Fruit fly (Drosophila melanogaster): ENCODE measurements around the gene AIF.

Gene AIF

DNA sequence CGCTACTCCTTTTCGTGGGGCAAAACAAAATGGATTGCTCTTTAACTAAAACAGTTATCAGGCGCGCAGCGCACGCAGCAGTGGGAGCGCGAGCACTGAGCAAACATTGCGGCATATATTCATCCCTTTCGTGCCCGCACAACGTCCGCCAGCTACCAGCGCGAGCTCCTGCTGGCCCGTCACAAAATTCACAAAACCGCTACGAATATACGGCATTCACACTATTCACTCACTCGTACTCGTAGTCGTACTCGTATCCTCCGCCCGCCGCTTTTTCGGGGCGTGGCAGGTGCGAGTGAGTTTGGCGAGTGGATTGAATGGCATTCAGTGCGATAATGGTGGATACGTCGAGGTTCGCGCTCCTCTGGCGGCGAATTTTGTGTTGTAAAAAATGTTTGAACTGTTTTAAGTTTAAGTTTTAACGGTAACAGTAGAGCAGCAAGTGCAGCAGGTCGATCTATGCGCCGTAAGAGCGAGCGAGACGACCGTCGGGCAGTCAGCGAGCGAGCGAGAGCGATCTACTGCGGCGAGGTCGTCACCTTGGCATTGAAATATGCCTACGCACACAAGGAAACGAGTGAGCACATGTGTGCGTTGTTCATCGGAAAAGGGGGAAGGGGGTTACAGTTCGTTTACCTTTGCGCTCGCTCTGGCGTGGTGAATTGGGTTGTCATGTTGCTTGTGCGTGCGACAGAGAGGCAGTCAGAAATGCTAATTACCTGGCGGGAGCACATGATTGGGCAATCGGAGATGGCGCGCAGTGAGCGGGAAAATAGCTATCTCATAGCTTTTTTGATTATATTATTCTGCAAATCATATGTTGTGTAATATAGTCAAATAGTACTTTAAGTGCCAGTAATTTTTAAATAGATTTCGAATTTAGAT is 45.3 kb downstream of the AIF start (continued):
- TF ChIP-seq CG10669 (GFP tag; optimal IDR thresholded peaks at IDR 0.05): peak; percentile 9
- TF ChIP-seq CG6808 (GFP tag; optimal IDR thresholded peaks at IDR 0.05): peak; percentile 55
- no peak for TF ChIP-seq CG11902 (GFP tag; optimal IDR thresholded peaks at IDR 0.05)
- peak; percentile 100 for TF ChIP-seq svp (GFP tag)
- peak; percentile 65 for TF ChIP-seq CG16779 (tag; optimal IDR thresholded peaks at IDR 0.05)
- peak; percentile 31 for TF ChIP-seq CG8319 (GFP tag; optimal IDR thresholded peaks at IDR 0.05)
- TF ChIP-seq salr (GFP tag; optimal IDR thresholded peaks at IDR 0.05): peak in 1 of 2 experiments; percentile 77
- TF ChIP-seq lz (GFP tag; optimal IDR thresholded peaks at IDR 0.05): peak; percentile 61
- peak; percentile 32 for TF ChIP-seq CG3919 (GFP tag; optimal IDR thresholded peaks at IDR 0.05)
- peak; percentile 34 for TF ChIP-seq dac (GFP tag; optimal IDR thresholded peaks at IDR 0.05)

DNA sequence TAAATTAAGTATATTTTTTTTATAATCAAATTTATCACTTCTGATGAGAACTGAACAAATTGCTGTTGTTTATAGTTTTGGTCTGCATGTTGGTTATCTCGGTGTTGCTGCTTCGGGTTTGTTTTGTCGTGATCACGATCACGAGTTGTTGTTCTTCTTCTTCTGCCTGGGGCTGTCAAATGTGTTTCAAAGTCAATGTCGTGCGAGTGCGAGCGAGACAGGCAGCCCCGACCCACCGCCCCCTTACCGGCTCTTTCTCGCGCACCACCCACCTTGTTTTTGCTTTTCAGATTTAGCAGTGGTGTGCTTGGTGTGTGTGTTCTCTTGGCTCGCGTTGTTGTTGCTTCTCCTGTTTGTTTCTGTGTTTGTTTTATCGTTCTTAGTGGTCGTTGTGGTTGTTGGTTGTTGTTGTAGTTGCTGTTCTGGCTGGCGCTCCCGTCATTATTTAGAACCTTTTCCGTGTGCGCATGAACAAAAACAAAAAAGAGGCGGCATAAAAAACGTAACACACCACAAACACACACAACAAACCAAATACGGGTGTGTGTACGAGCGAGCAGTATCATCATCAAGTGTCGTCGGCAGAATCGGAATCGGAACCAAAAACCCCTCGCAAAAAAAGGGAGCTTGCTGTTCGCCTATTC is 46.0 kb downstream of the AIF start, which contains the start of gene COX7AL2:
Gene COX7AL2, minus strand, starts transcription at position 438 of the 644 bp plus-strand sequence.
- peak; percentile 48 for TF ChIP-seq CG6276 (GFP tag; optimal IDR thresholded peaks at IDR 0.05)
- peak; percentile 61 for TF ChIP-seq fkh (GFP tag; optimal IDR thresholded peaks at IDR 0.05)
- TF ChIP-seq Hr38 (GFP tag; optimal IDR thresholded peaks at IDR 0.05): no peak
- TF ChIP-seq CG32006 (GFP tag; optimal IDR thresholded peaks at IDR 0.05): peak; percentile 3
- TF ChIP-seq Ets21C (GFP tag; optimal IDR thresholded peaks at IDR 0.05): no peak
- TF ChIP-seq salr (GFP tag; optimal IDR thresholded peaks at IDR 0.05): peak in 1 of 2 experiments; percentile 36
- no peak for TF ChIP-seq dac (GFP tag; optimal IDR thresholded peaks at IDR 0.05)
- no peak for TF ChIP-seq CG11902 (GFP tag; optimal IDR thresholded peaks at IDR 0.05)
- no peak for TF ChIP-seq Eip93F (GFP tag; optimal IDR thresholded peaks at IDR 0.05)
- no peak for TF ChIP-seq pdm3 (GFP tag; optimal IDR thresholded peaks at IDR 0.05)
- TF ChIP-seq CG8632 (GFP tag; optimal IDR thresholded peaks at IDR 0.05): peak; percentile 33
- TF ChIP-seq CG10631 (GFP tag; optimal IDR thresholded peaks at IDR 0.05): peak; percentile 26
- TF ChIP-seq achi (GFP tag; optimal IDR thresholded peaks at IDR 0.05): peak; percentile 22
- TF ChIP-seq spab (GFP tag; optimal IDR thresholded peaks at IDR 0.05): no peak
- TF ChIP-seq fd59A (GFP tag; optimal IDR thresholded peaks at IDR 0.05): peak; percentile 10

DNA sequence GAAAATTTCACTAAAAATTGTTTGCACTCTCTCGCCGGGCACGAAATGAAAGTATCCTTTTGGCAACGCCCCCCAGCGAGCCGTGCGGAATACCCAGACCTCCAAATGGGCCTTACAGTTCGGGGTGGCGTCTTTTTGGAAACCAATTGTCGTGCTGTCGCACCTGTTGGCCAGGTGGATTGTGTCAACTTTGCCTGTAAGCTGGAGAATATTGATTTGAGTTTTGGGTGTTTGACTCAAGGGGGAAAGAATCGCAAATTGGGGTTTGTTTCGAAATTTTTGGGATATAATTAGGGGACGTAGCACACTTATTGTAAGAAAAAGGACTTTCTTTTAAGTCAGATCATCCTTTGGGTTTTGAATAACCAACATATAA is 46.6 kb downstream of the AIF start:
- no peak for TF ChIP-seq acj6 (GFP tag; optimal IDR thresholded peaks at IDR 0.05)
- TF ChIP-seq dsx (GFP tag; optimal IDR thresholded peaks at IDR 0.05; ENCODE audit: poor library complexity, severe bottlenecking): no peak
- peak; percentile 3 for TF ChIP-seq esn (GFP tag; optimal IDR thresholded peaks at IDR 0.05)

- peak; percentile 99 for TF ChIP-seq CG31627 (GFP tag; optimal IDR thresholded peaks at IDR 0.05)
- peak; percentile 94 for TF ChIP-seq dsx (GFP tag; optimal IDR thresholded peaks at IDR 0.05; ENCODE audit: poor library complexity, severe bottlenecking)
- TF ChIP-seq CG11762 (GFP tag; optimal IDR thresholded peaks at IDR 0.05; ENCODE audit: insufficient read depth): peak; percentile 98
- TF ChIP-seq CG11902 (GFP tag; optimal IDR thresholded peaks at IDR 0.05): peak; percentile 98
- peak; percentile 99 for TF ChIP-seq Hr39 (GFP tag; optimal IDR thresholded peaks at IDR 0.05)
- TF ChIP-seq CG10631 (GFP tag; optimal IDR thresholded peaks at IDR 0.05): peak; percentile 99
- peak; percentile 99 for TF ChIP-seq Sox14 (GFP tag; optimal IDR thresholded peaks at IDR 0.05)
- peak; percentile 100 for TF ChIP-seq vri (GFP tag; optimal IDR thresholded peaks at IDR 0.05)
- peak; percentile 99 for TF ChIP-seq acj6 (GFP tag; optimal IDR thresholded peaks at IDR 0.05)
- TF ChIP-seq CG3919 (GFP tag; optimal IDR thresholded peaks at IDR 0.05): peak; percentile 99
- peak; percentile 94 for TF ChIP-seq CG1621 (tag; optimal IDR thresholded peaks at IDR 0.05)
- peak; percentile 99 for TF ChIP-seq Smox (GFP tag; optimal IDR thresholded peaks at IDR 0.05)
- peak; percentile 98 for TF ChIP-seq CG34406 (GFP tag; optimal IDR thresholded peaks at IDR 0.05)
- TF ChIP-seq dac (GFP tag; optimal IDR thresholded peaks at IDR 0.05): peak; percentile 92
- TF ChIP-seq lz (GFP tag; optimal IDR thresholded peaks at IDR 0.05): peak; percentile 99
- peak; percentile 92 to 93 for TF ChIP-seq ss (GFP tag; optimal IDR thresholded peaks at IDR 0.05)
- TF ChIP-seq achi (GFP tag; optimal IDR thresholded peaks at IDR 0.05): peak; percentile 97
- peak; percentile 97 for TF ChIP-seq CG8632 (GFP tag; optimal IDR thresholded peaks at IDR 0.05)
- peak; percentile 51 for TF ChIP-seq Hr38 (GFP tag; optimal IDR thresholded peaks at IDR 0.05)
- TF ChIP-seq fd59A (GFP tag; optimal IDR thresholded peaks at IDR 0.05): peak; percentile 95
- TF ChIP-seq CG7368 (GFP tag; optimal IDR thresholded peaks at IDR 0.05): peak; percentile 94
- peak; percentile 96 for TF ChIP-seq CG6276 (GFP tag; optimal IDR thresholded peaks at IDR 0.05)
- TF ChIP-seq fkh (GFP tag; optimal IDR thresholded peaks at IDR 0.05): peak; percentile 79
- TF ChIP-seq CG15336 (GFP tag; IDR thresholded peaks at IDR 0.05): no peak
- peak; percentile 99 for TF ChIP-seq Eip75B (GFP tag; optimal IDR thresholded peaks at IDR 0.05)
- TF ChIP-seq CG32006 (GFP tag; optimal IDR thresholded peaks at IDR 0.05): peak; percentile 98
- peak; percentile 94 for TF ChIP-seq CG10669 (GFP tag; optimal IDR thresholded peaks at IDR 0.05)
Measured at dm6 chr2L:2198613-2199432, 47.3 kb downstream of the AIF start.
